Fruit fly (Drosophila melanogaster) whole organism, pupa: ENCODE measurements around the gene CG32266.

ENCODE experiments used
- CG10348 ChIP-seq: fragments of 200-800 bp; sonication (Bioruptor generic); IDR thresholded peaks from 2 replicates; pipeline ENCODE4 v1.3.6; 2022; ENCODE audit warnings: missing biosample characterization, missing genetic modification characterization
- CG12605 ChIP-seq: fragments of 200-800 bp; sonication (Bioruptor generic); IDR thresholded peaks from 2 replicates; pipeline ENCODE4 v1.3.6; 2022; ENCODE audit warnings: missing biosample characterization, missing genetic modification characterization
- CG13204 ChIP-seq: fragments of 200-800 bp; sonication (Bioruptor generic); optimal IDR thresholded peaks from 2 replicates; lab custom pipeline; 2018; ENCODE audit warnings: missing biosample characterization, mild to moderate bottlenecking, missing genetic modification characterization, moderate library complexity
- CG14655 ChIP-seq: fragments of 200-800 bp; sonication (Bioruptor generic); optimal IDR thresholded peaks from 3 replicates; lab custom pipeline; 2017; ENCODE audit warnings: mild to moderate bottlenecking, missing biosample characterization, missing genetic modification reagents, missing genetic modification characterization
- CG15710 ChIP-seq: fragments of 200-800 bp; sonication (Bioruptor generic); optimal IDR thresholded peaks from 2 replicates; lab custom pipeline; 2018; ENCODE audit warnings: missing biosample characterization, mild to moderate bottlenecking, missing genetic modification characterization, moderate library complexity
- CG17806 ChIP-seq: fragments of 200-800 bp; sonication (Bioruptor generic); optimal IDR thresholded peaks from 2 replicates; lab custom pipeline; 2018; ENCODE audit warnings: missing biosample characterization, mild to moderate bottlenecking, missing genetic modification characterization, moderate library complexity
- CG32121 ChIP-seq: fragments of 200-800 bp; sonication (Bioruptor generic); IDR thresholded peaks from 2 replicates; pipeline ENCODE4 v1.3.6; 2022; ENCODE audit warnings: missing biosample characterization, missing genetic modification characterization
- CG34367 ChIP-seq: fragments of 200-800 bp; sonication (Bioruptor generic); optimal IDR thresholded peaks from 2 replicates; lab custom pipeline; 2018; ENCODE audit warnings: missing biosample characterization, mild to moderate bottlenecking, missing genetic modification characterization
- CG4496 ChIP-seq: fragments of 200-800 bp; sonication (Bioruptor generic); IDR thresholded peaks from 3 replicates; pipeline ENCODE4 v1.3.6; 2022; ENCODE audit warnings: missing biosample characterization, missing genetic modification characterization
- CG8159 ChIP-seq: fragments of 200-800 bp; sonication (Bioruptor generic); optimal IDR thresholded peaks from 3 replicates; lab custom pipeline; 2018; ENCODE audit warnings: missing biosample characterization, mild to moderate bottlenecking, missing genetic modification characterization, moderate library complexity
- CG8301 ChIP-seq: fragments of 200-800 bp; sonication (Bioruptor generic); optimal IDR thresholded peaks from 2 replicates; lab custom pipeline; 2018; ENCODE audit warnings: missing biosample characterization, mild to moderate bottlenecking, missing genetic modification characterization
- CG9948 ChIP-seq: fragments of 200-800 bp; sonication (Bioruptor generic); optimal IDR thresholded peaks from 2 replicates; lab custom pipeline; 2018; ENCODE audit warnings: missing biosample characterization, mild to moderate bottlenecking, missing genetic modification characterization, moderate library complexity
- D1 ChIP-seq: fragments of 200-800 bp; sonication (Bioruptor generic); optimal IDR thresholded peaks from 2 replicates; lab custom pipeline; 2018; ENCODE audit warnings: missing biosample characterization, mild to moderate bottlenecking, missing genetic modification characterization, moderate library complexity
- EcR ChIP-seq: fragments of 200-800 bp; sonication (Bioruptor generic); optimal IDR thresholded peaks from 3 replicates; lab custom pipeline; 2019; ENCODE audit warnings: missing biosample characterization, missing genetic modification characterization, mild to moderate bottlenecking, moderate library complexity, missing genetic modification reagents
- Ets98B ChIP-seq: fragments of 200-800 bp; sonication (Bioruptor generic); IDR thresholded peaks from 2 replicates; pipeline ENCODE4 v1.3.6; 2022; ENCODE audit warnings: missing biosample characterization, missing genetic modification characterization
- Pif1A ChIP-seq: fragments of 200-800 bp; sonication (Bioruptor generic); optimal IDR thresholded peaks from 3 replicates; lab custom pipeline; 2016; ENCODE audit warnings: missing biosample characterization, missing genetic modification characterization
- Pif1B ChIP-seq: fragments of 200-800 bp; sonication (Bioruptor generic); optimal IDR thresholded peaks from 3 replicates; lab custom pipeline; 2016; ENCODE audit warnings: missing biosample characterization, missing genetic modification characterization
- Snoo ChIP-seq: fragments of 200-800 bp; sonication (Bioruptor generic); optimal IDR thresholded peaks from 3 replicates; lab custom pipeline; 2017; ENCODE audit warnings: missing biosample characterization, mild to moderate bottlenecking, missing genetic modification characterization, inconsistent platforms
- fd96Ca ChIP-seq: fragments of 200-800 bp; sonication (Bioruptor generic); IDR thresholded peaks from 3 replicates; pipeline ENCODE4 v1.3.6; 2022; ENCODE audit warnings: missing biosample characterization, missing genetic modification characterization
- gl ChIP-seq: fragments of 200-800 bp; sonication (Bioruptor generic); optimal IDR thresholded peaks from 2 replicates; lab custom pipeline; 2018; ENCODE audit warnings: missing biosample characterization, mild to moderate bottlenecking, missing genetic modification characterization
- rn ChIP-seq: fragments of 200-800 bp; sonication (Bioruptor generic); IDR thresholded peaks from 2 replicates; pipeline ENCODE4 v1.3.6; 2022; ENCODE audit warnings: missing biosample characterization, missing genetic modification characterization

The CG32266 gene

DNA sequence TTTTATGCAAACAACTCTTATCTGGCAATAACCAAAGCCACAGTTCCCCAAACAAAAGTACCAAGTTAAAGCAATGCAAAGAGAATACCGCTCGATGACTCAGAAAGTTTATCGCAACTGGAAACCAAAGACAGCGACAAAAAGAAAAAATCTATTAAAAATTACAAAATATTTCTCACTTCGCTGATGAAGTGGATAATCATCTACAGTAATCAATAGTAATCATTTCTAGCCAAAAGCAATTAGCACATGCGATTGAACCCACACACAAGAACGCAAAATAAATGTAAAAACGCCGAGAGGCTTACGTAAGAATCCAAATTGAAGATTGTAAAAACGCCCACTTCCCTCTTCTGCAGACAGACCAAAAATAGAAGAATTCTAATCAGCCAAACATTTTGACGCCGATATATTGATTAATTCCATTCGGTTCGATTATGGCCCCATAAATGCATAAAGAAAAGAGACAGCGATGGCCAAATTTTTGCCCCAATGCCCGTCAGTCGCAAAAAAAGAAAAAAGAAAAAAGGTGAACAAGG lies 14.0 kb upstream of the CG32266 start:
- TF ChIP-seq CG8159 (no peak), CG15710 (no peak), CG12605 (GFP tag; lab: Robert Waterston, UW) (no peak), CG32121 (GFP tag; lab: Robert Waterston, UW) (no peak), CG4496 (GFP tag; lab: Robert Waterston, UW) (no peak), rn (GFP tag; lab: Robert Waterston, UW) (no peak)

DNA sequence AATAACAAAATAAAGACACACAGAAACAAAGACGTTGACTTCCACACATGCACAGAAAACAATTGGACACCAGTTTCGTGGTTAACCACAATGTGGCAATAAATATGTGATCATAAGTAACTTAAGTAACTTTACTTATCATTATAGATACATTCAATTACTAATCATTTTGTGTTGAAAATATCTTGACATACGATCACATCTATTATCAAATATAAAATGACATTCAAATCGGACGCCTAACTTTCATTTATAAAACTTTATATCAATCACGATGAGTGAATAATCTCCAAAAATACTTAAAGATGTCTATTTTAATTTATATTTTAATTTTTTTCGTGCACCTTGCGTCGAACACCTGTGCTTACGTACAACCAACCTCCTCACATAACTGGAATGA lies 12.1 kb upstream of the CG32266 start:
- TF ChIP-seq CG4496 (GFP tag; lab: Robert Waterston, UW) (0 out of 3 replicates have a peak, but pooled peaks have one; percentile 29), Pif1B (GFP tag; lab: Kevin White, UChicago) (no peak), Snoo (tag; lab: Kevin White, UChicago) (no peak), EcR (GFP tag; lab: Kevin White, UChicago) (no peak), rn (GFP tag; lab: Robert Waterston, UW) (no peak), CG8159 (peak; percentile 29), CG10348 (GFP tag; lab: Robert Waterston, UW) (no peak), fd96Ca (no peak), CG17806 (tag; lab: Kevin White, UChicago) (peak; percentile 23), Ets98B (0 out of 2 replicates have a peak, but pooled peaks have one; percentile 12), CG8301 (tag; lab: Kevin White, UChicago) (peak; percentile 13), CG34367 (tag; lab: Kevin White, UChicago) (no peak), gl (tag; lab: Kevin White, UChicago) (no peak), CG14655 (GFP tag; lab: Kevin White, UChicago) (peak; percentile 25), CG9948 (tag; lab: Kevin White, UChicago) (no peak), CG32121 (GFP tag; lab: Robert Waterston, UW) (no peak), Pif1A (GFP tag; lab: Kevin White, UChicago) (no peak), CG15710 (no peak), CG13204 (GFP tag; lab: Kevin White, UChicago) (no peak)

DNA sequence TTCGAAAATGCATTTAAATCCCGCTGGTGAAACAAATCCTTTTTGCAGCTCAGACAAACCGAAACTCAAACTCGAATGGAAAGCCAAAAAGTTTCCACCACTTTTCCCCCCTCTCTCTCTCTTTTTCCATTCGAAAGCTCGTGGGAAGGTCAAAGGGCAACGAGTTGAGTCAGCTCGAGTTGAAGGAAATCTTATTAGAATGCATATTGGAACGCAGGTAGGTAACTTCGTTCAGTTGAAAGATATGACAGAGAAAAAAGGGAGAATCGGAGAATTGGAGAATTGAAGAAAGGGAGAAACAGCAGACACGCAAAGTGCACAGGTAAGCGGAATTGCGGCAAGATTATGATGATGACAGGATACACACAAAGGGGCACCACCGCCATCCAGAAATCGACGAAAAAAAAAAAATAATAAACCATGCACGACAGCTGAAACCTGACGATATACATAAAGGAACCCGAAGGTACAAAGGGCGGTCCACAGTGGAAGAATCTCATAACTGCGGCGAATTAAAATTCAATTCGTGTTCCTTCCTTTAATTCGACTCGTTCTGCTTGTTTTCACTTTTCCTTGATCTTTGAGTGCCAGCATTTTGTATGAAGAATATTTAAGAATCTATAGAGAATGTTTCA lies 7.9 kb upstream of the CG32266 start:
- no peak for TF ChIP-seq CG32121 (GFP tag; lab: Robert Waterston, UW)
- no peak for TF ChIP-seq CG17806 (tag; lab: Kevin White, UChicago)
- peak; percentile 19 for TF ChIP-seq gl (tag; lab: Kevin White, UChicago)
- no peak for TF ChIP-seq CG15710
- TF ChIP-seq Snoo (tag; lab: Kevin White, UChicago): no peak
- no peak for TF ChIP-seq CG34367 (tag; lab: Kevin White, UChicago)
- TF ChIP-seq CG8159: peak; percentile 19
- no peak for TF ChIP-seq CG9948 (tag; lab: Kevin White, UChicago)
- peak; percentile 34 for TF ChIP-seq EcR (GFP tag; lab: Kevin White, UChicago)
- no peak for TF ChIP-seq CG12605 (GFP tag; lab: Robert Waterston, UW)
- no peak for TF ChIP-seq CG8301 (tag; lab: Kevin White, UChicago)
- TF ChIP-seq CG4496 (GFP tag; lab: Robert Waterston, UW): no peak
- no peak for TF ChIP-seq fd96Ca
- TF ChIP-seq Ets98B: no peak

DNA sequence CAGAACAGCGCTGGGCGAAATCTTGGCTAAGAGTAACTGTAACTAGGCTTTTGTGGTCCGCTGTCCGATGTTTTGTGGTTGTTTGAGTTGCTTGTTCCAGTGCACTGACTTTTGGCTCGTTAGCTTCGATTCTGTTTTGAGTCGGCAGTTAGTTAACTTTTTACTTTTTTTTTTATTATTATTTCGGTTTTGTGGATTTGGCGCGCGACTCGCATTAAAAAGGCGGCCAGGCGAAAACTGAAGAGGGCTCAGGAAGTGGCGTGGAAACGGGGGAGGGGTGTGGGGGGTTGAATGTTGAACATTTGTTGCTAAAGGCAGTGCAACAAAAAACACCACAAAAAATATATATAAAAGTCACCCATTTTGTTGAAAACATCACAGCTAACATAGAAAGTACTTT lies 7.2 kb upstream of the CG32266 start:
- no peak for TF ChIP-seq CG15710
- no peak for TF ChIP-seq CG4496 (GFP tag; lab: Robert Waterston, UW)
- no peak for TF ChIP-seq CG12605 (GFP tag; lab: Robert Waterston, UW)
- TF ChIP-seq D1 (tag; lab: Kevin White, UChicago): no peak
- no peak for TF ChIP-seq rn (GFP tag; lab: Robert Waterston, UW)
- no peak for TF ChIP-seq CG9948 (tag; lab: Kevin White, UChicago)
- no peak for TF ChIP-seq Pif1A (GFP tag; lab: Kevin White, UChicago)
- TF ChIP-seq CG8159: no peak
- TF ChIP-seq CG10348 (GFP tag; lab: Robert Waterston, UW): no peak
- no peak for TF ChIP-seq CG17806 (tag; lab: Kevin White, UChicago)
- TF ChIP-seq fd96Ca: no peak
- no peak for TF ChIP-seq Pif1B (GFP tag; lab: Kevin White, UChicago)
- no peak for TF ChIP-seq gl (tag; lab: Kevin White, UChicago)
- no peak for TF ChIP-seq CG32121 (GFP tag; lab: Robert Waterston, UW)
- no peak for TF ChIP-seq CG8301 (tag; lab: Kevin White, UChicago)

DNA sequence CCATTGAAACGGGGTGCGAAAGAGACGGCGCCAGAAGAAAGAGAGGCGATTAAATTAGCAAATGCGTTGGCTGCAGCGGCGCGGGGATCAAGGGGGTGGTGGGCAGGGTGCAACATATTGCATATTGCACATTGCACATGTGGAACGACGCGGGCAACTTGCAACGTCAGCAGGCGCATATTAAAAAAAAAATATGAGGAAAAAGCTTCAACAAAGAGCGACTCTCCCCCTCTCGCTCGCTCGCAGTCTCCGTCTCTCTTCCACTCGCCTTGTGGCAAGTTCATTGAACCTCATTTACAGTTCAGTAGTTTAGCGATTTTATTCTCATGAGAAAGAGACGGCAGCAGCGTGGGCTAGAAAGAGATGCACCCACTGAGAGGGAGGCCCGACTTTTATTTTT lies 6.6 kb upstream of the CG32266 start:
- TF ChIP-seq CG34367 (tag; lab: Kevin White, UChicago) (no peak), fd96Ca (peak; percentile 63; the same call in 2 of the 3 replicates), CG17806 (tag; lab: Kevin White, UChicago) (no peak), Pif1A (GFP tag; lab: Kevin White, UChicago) (no peak), CG4496 (GFP tag; lab: Robert Waterston, UW) (peak; percentile 63), EcR (GFP tag; lab: Kevin White, UChicago) (peak; percentile 95), gl (tag; lab: Kevin White, UChicago) (no peak), CG13204 (GFP tag; lab: Kevin White, UChicago) (peak; percentile 32), Ets98B (peak; percentile 49), CG32121 (GFP tag; lab: Robert Waterston, UW) (0 out of 2 replicates have a peak, but pooled peaks have one; percentile 13), rn (GFP tag; lab: Robert Waterston, UW) (0 out of 2 replicates have a peak, but pooled peaks have one; percentile 7)
